Worm (Caenorhabditis elegans): Measurements from ENCODE around the gene F02D10.3.
A peak's percentile ranks its signal among the peaks of the same experiment; 100 is the strongest.

F02D10.3 gene

DNA sequence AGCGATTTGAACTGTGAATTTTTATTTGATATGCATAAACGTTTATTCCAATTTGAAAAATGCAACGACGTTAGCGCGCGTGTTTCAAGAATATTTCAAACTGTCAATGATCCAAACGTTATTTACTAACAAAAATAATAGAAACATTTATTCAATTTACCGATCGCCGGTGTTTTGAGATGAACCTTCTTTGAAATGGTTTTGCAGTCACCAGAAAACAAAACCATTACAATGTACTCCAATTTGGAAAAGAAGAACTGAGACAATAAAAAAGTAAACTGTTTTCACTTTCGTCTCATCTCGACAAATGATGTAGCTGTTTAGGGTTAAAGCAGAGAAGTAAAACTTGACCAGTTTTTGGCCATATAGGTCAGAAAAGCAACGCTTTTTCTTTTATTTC is 44.8 kb upstream of the F02D10.3 start, which contains the start of gene H06A10.1:
Gene H06A10.1 (plus strand): TSS at position 301 of the 400 bp plus-strand sequence.
- no peak for TF ChIP-seq ceh-43 (GFP tag; optimal IDR thresholded peaks at IDR 0.05)
- TF ChIP-seq snpc-4 (tag; optimal IDR thresholded peaks at IDR 0.05) = no peak
- TF ChIP-seq elt-1 (tag; optimal IDR thresholded peaks at IDR 0.05; ENCODE audit: borderline replicate concordance, insufficient read depth) = no peak
- TF ChIP-seq unc-120 (tag; optimal IDR thresholded peaks at IDR 0.05; ENCODE audit: poor library complexity, severe bottlenecking) = no peak
- TF ChIP-seq lsy-2 (tag; optimal IDR thresholded peaks at IDR 0.05) = no peak
- TF ChIP-seq ztf-11 (tag; optimal IDR thresholded peaks at IDR 0.05) = no peak
- TF ChIP-seq elt-3 (tag; optimal IDR thresholded peaks at IDR 0.05) = no peak
- TF ChIP-seq ces-1 (GFP tag; optimal IDR thresholded peaks at IDR 0.05) = no peak
- no peak for TF ChIP-seq sem-2 (GFP tag; optimal IDR thresholded peaks at IDR 0.05)
- TF ChIP-seq blmp-1 (tag; optimal IDR thresholded peaks at IDR 0.05) = no peak
- no peak for TF ChIP-seq lin-32 (GFP tag; optimal IDR thresholded peaks at IDR 0.05)
- TF ChIP-seq nhr-28 (tag; optimal IDR thresholded peaks at IDR 0.05) = no peak
- no peak for TF ChIP-seq cnd-1 (tag; optimal IDR thresholded peaks at IDR 0.05)
- TF ChIP-seq mls-2 (tag; optimal IDR thresholded peaks at IDR 0.05) = no peak
- TF ChIP-seq pha-4 (tag; optimal IDR thresholded peaks at IDR 0.05) = no peak
- TF ChIP-seq ham-2 (GFP tag; optimal IDR thresholded peaks at IDR 0.05) = no peak
- no peak for TF ChIP-seq M03D4.4 (tag; optimal IDR thresholded peaks at IDR 0.05)
- no peak for TF ChIP-seq nhr-2 (tag; optimal IDR thresholded peaks at IDR 0.05)

DNA sequence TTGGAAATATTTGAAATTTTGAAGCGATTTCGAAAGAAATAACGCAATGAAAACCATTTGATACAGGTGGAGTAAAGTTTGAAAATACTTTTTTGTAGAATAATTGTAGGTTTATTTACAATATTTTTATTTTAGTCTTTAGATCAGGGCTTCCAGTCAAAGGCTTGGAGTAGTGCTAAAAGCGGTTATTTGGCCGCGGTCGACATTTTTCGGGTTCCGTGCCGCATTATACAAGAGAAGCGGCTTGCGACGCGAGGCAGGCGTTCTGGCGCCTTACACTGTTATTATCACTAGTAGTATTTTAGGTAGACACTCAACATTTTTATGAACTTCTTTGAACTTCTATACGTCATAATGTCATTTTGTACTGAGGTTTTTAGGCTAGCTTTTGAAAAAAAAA is 44.1 kb upstream of the F02D10.3 start:
- TF ChIP-seq M03D4.4 (tag; optimal IDR thresholded peaks at IDR 0.05) (no peak), lin-32 (GFP tag; optimal IDR thresholded peaks at IDR 0.05) (no peak), mep-1 (tag; optimal IDR thresholded peaks at IDR 0.05) (no peak), lsy-2 (tag; optimal IDR thresholded peaks at IDR 0.05) (no peak), snpc-4 (tag; optimal IDR thresholded peaks at IDR 0.05) (no peak), unc-62 (GFP tag; optimal IDR thresholded peaks at IDR 0.05) (no peak), ham-2 (GFP tag; optimal IDR thresholded peaks at IDR 0.05) (no peak)

ce11 chrX:13506043-13506442 is 43.6 kb upstream of the F02D10.3 start:
- TF ChIP-seq ces-1 (GFP tag; optimal IDR thresholded peaks at IDR 0.05) (peak; percentile 81), snpc-4 (tag; optimal IDR thresholded peaks at IDR 0.05) (no peak), tbx-8 (GFP tag; optimal IDR thresholded peaks at IDR 0.05) (no peak)

- TF ChIP-seq snpc-4 (tag; optimal IDR thresholded peaks at IDR 0.05) (no peak), elt-1 (tag; optimal IDR thresholded peaks at IDR 0.05; ENCODE audit: borderline replicate concordance, insufficient read depth) (no peak), ces-1 (GFP tag; optimal IDR thresholded peaks at IDR 0.05) (peak; percentile 73), cnd-1 (tag; optimal IDR thresholded peaks at IDR 0.05) (no peak), blmp-1 (tag; optimal IDR thresholded peaks at IDR 0.05) (no peak), tbx-8 (GFP tag; optimal IDR thresholded peaks at IDR 0.05) (no peak), flh-1 (GFP tag; optimal IDR thresholded peaks at IDR 0.05) (no peak)
These were observed 42.8 kb upstream of the F02D10.3 start for ce11 chrX:13505201-13505600.

DNA sequence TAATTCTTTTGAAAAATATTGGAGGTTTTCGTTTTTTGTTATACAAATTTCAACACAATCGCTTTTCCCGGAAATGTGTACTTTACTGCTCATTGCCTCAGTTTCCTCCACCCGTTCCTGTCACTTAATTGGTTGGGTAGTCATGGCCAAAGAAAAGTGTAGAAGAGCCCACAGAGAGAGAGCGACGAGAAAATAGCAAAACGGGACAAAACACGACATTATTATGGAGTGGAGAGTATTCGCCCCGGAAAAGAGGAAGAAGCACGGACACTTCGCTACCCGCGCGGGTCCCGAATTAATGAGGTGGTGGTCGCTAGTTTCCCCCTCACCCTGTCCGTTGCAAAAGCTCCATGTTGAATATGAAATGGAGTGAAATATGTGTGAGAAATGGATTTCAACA is 41.4 kb upstream of the F02D10.3 start:
- no peak for TF ChIP-seq zip-8 (tag; optimal IDR thresholded peaks at IDR 0.05)
- no peak for TF ChIP-seq nhr-12 (tag; optimal IDR thresholded peaks at IDR 0.05)
- no peak for TF ChIP-seq lin-13 (tag; optimal IDR thresholded peaks at IDR 0.05)
- peak; percentile 56 for TF ChIP-seq ces-1 (GFP tag; optimal IDR thresholded peaks at IDR 0.05)
- no peak for TF ChIP-seq pha-4 (tag; optimal IDR thresholded peaks at IDR 0.05)
- TF ChIP-seq cnd-1 (tag; optimal IDR thresholded peaks at IDR 0.05) = peak; percentile 23
- TF ChIP-seq elt-3 (tag; optimal IDR thresholded peaks at IDR 0.05) = no peak
- TF ChIP-seq nhr-237 (tag; optimal IDR thresholded peaks at IDR 0.05) = no peak
- no peak for TF ChIP-seq unc-120 (tag; optimal IDR thresholded peaks at IDR 0.05; ENCODE audit: poor library complexity, severe bottlenecking)
- no peak for TF ChIP-seq unc-39 (tag; optimal IDR thresholded peaks at IDR 0.05)
- no peak for TF ChIP-seq nhr-28 (tag; optimal IDR thresholded peaks at IDR 0.05)
- peak; percentile 59 for TF ChIP-seq mls-2 (tag; optimal IDR thresholded peaks at IDR 0.05)
- TF ChIP-seq mep-1 (tag; optimal IDR thresholded peaks at IDR 0.05) = peak; percentile 15
- no peak for TF ChIP-seq ceh-43 (GFP tag; optimal IDR thresholded peaks at IDR 0.05)
- TF ChIP-seq M03D4.4 (tag; optimal IDR thresholded peaks at IDR 0.05) = no peak

DNA sequence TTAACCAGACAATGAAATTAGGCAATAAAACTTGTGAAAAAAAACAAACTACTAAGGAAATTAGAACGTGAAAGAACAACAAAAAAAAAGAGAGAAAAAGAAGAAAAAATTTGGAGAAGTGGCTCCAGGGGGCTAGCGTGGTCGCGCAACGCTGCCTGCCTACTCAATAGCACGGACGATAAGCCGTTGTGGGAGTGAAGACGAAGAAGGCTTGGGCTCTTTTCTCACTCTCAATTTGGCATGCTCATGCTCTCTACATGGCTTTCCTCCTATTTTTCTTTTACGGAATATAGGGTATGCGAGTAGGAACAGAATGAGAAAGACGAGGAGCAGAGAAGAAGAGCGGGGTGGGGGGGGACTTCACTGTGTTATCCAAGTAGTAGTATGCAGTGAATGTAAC is 39.9 kb upstream of the F02D10.3 start:
- TF ChIP-seq snpc-4 (tag; optimal IDR thresholded peaks at IDR 0.05) (no peak), unc-39 (tag; optimal IDR thresholded peaks at IDR 0.05) (no peak), unc-62 (GFP tag; optimal IDR thresholded peaks at IDR 0.05) (no peak), hlh-1 (tag; optimal IDR thresholded peaks at IDR 0.05) (no peak), sptf-1 (tag; optimal IDR thresholded peaks at IDR 0.05) (no peak), nhr-237 (tag; optimal IDR thresholded peaks at IDR 0.05) (no peak), mep-1 (tag; optimal IDR thresholded peaks at IDR 0.05) (peak; percentile 22), nhr-12 (tag; optimal IDR thresholded peaks at IDR 0.05) (no peak), lsy-2 (tag; optimal IDR thresholded peaks at IDR 0.05) (no peak), drap-1 (GFP tag; optimal IDR thresholded peaks at IDR 0.05) (no peak), mab-5 (tag; optimal IDR thresholded peaks at IDR 0.05) (no peak), zip-8 (tag; optimal IDR thresholded peaks at IDR 0.05) (no peak), nhr-2 (tag; optimal IDR thresholded peaks at IDR 0.05) (no peak), sem-2 (GFP tag; optimal IDR thresholded peaks at IDR 0.05) (no peak), ces-1 (GFP tag; optimal IDR thresholded peaks at IDR 0.05) (peak; percentile 68), cnd-1 (tag; optimal IDR thresholded peaks at IDR 0.05) (no peak), ztf-11 (tag; optimal IDR thresholded peaks at IDR 0.05) (peak; percentile 14)
